In genomic region chr3L:1578391-1578948, dm6 we compare ENCODE assay signal across 1 fruit fly cellular context.
TF ChIP-seq lines count a peak whose summit lies in the region.

No protein-coding gene starts in this region.

TF ChIP-seq in whole organism, embryonic, 481 proteins besides CTCF, POLR2A, EP300 and RAD21 (continued from another document and continues in another):
- peak; percentile 30 for TF ChIP-seq CG33557 (GFP tag; optimal IDR thresholded peaks at IDR 0.05; lab: Kevin White, UChicago)
- peak; percentile 63 for TF ChIP-seq CG11504 (tag; optimal IDR thresholded peaks at IDR 0.05; lab: Kevin White, UChicago)
- peak; percentile 50 for TF ChIP-seq lmd (GFP tag; IDR thresholded peaks at IDR 0.05; lab: Robert Waterston, UW)
- TF ChIP-seq Bgb (GFP tag; IDR thresholded peaks at IDR 0.05; lab: Robert Waterston, UW; ENCODE audit: partially characterized antibody), result no peak
- TF ChIP-seq CkIIα-i1 (GFP tag; IDR thresholded peaks at IDR 0.05; lab: Robert Waterston, UW), result no peak
- 0 out of 3 replicates have a peak, but pooled peaks have one; percentile 6 for TF ChIP-seq so (GFP tag; IDR thresholded peaks at IDR 0.05; lab: Robert Waterston, UW)
- peak; percentile 44 for TF ChIP-seq Blimp-1 (GFP tag; optimal IDR thresholded peaks at IDR 0.05; lab: Kevin White, UChicago)
- TF ChIP-seq CG4617 (GFP tag; optimal IDR thresholded peaks at IDR 0.05; lab: Kevin White, UChicago; ENCODE audit: borderline replicate concordance), result no peak
- no peak for TF ChIP-seq CG11560 (tag; IDR thresholded peaks at IDR 0.05; lab: Robert Waterston, UW)
- TF ChIP-seq CG11456 (GFP tag; IDR thresholded peaks at IDR 0.05; lab: Robert Waterston, UW), result 0 out of 3 replicates have a peak, but pooled peaks have one; percentile 41
- TF ChIP-seq Trl (optimal IDR thresholded peaks at IDR 0.05; lab: Kevin White, UChicago), result no peak
- TF ChIP-seq Trl (GFP tag; optimal IDR thresholded peaks at IDR 0.05; lab: Kevin White, UChicago), result no peak
- TF ChIP-seq Oaz (GFP tag; IDR thresholded peaks at IDR 0.05; lab: Robert Waterston, UW), result no peak
- 0 out of 2 replicates have a peak, but pooled peaks have one; percentile 18 for TF ChIP-seq seq (GFP tag; IDR thresholded peaks at IDR 0.05; lab: Robert Waterston, UW)
- no peak for TF ChIP-seq Hey (tag; optimal IDR thresholded peaks at IDR 0.05; lab: Kevin White, UChicago)
- TF ChIP-seq bsh (GFP tag; optimal IDR thresholded peaks at IDR 0.05; lab: Kevin White, UChicago), result peak in 1 of 2 experiments; percentile 58
- no peak for TF ChIP-seq trh (GFP tag; optimal IDR thresholded peaks at IDR 0.05; lab: Kevin White, UChicago)
- no peak for TF ChIP-seq CG7271 (tag; optimal IDR thresholded peaks at IDR 0.05; lab: Kevin White, UChicago)
- no peak for TF ChIP-seq Atf-2 (GFP tag; optimal IDR thresholded peaks at IDR 0.05; lab: Kevin White, UChicago)
- no peak for TF ChIP-seq Gsc (GFP tag; IDR thresholded peaks at IDR 0.05; lab: Robert Waterston, UW)
- TF ChIP-seq CG14014 (GFP tag; IDR thresholded peaks at IDR 0.05; lab: Robert Waterston, UW), result peak; percentile 34; the same call in 1 of the 2 replicates
- no peak for TF ChIP-seq jing (GFP tag; optimal IDR thresholded peaks at IDR 0.05; lab: Kevin White, UChicago)
- TF ChIP-seq CG34224 (GFP tag; IDR thresholded peaks at IDR 0.05; lab: Robert Waterston, UW; ENCODE audit: partially characterized antibody), result no peak
- TF ChIP-seq CG15696 (tag; optimal IDR thresholded peaks at IDR 0.05; lab: Kevin White, UChicago), result peak; percentile 54
- peak; percentile 62; the same call in 2 of the 3 replicates for TF ChIP-seq dysf (GFP tag; IDR thresholded peaks at IDR 0.05; lab: Robert Waterston, UW)
- no peak for TF ChIP-seq CG6175 (GFP tag; IDR thresholded peaks at IDR 0.05; lab: Robert Waterston, UW)
- peak; percentile 9; the same call in 1 of the 2 replicates for TF ChIP-seq Drgx (GFP tag; IDR thresholded peaks at IDR 0.05; lab: Robert Waterston, UW)
- TF ChIP-seq Aef1 (GFP tag; IDR thresholded peaks at IDR 0.05; lab: Robert Waterston, UW), result 0 out of 3 replicates have a peak, but pooled peaks have one; percentile 33
- TF ChIP-seq Elba2 (GFP tag; optimal IDR thresholded peaks at IDR 0.05; lab: Kevin White, UChicago), result no peak
- TF ChIP-seq crol (GFP tag; IDR thresholded peaks at IDR 0.05; lab: Robert Waterston, UW), result peak; percentile 64
- TF ChIP-seq B-H2 (GFP tag; optimal IDR thresholded peaks at IDR 0.05; lab: Kevin White, UChicago), result no peak
- TF ChIP-seq bab2 (GFP tag; optimal IDR thresholded peaks at IDR 0.05; lab: Kevin White, UChicago), result peak; percentile 61
- peak; percentile 16 for TF ChIP-seq CG30403 (GFP tag; optimal IDR thresholded peaks at IDR 0.05; lab: Kevin White, UChicago)
- peak; percentile 1 for TF ChIP-seq Xbp1 (GFP tag; optimal IDR thresholded peaks at IDR 0.05; lab: Kevin White, UChicago)
- TF ChIP-seq Rx (GFP tag; IDR thresholded peaks at IDR 0.05; lab: Robert Waterston, UW), result no peak
- TF ChIP-seq CG15514 (GFP tag; optimal IDR thresholded peaks at IDR 0.05; lab: Kevin White, UChicago), result peak; percentile 20
- no peak; the same call in 1 of the 2 replicates for TF ChIP-seq ssp (GFP tag; IDR thresholded peaks at IDR 0.05; lab: Robert Waterston, UW)
- no peak for TF ChIP-seq zfh2 (GFP tag; optimal IDR thresholded peaks at IDR 0.05; lab: Kevin White, UChicago)
- no peak for TF ChIP-seq inv (GFP tag; IDR thresholded peaks at IDR 0.05; lab: Robert Waterston, UW; ENCODE audit: partially characterized antibody)
- TF ChIP-seq Fer2 (tag; optimal IDR thresholded peaks at IDR 0.05; lab: Kevin White, UChicago), result no peak
- TF ChIP-seq grn (GFP tag; optimal IDR thresholded peaks at IDR 0.05; lab: Kevin White, UChicago), result peak; percentile 23
- TF ChIP-seq Dad (GFP tag; optimal IDR thresholded peaks at IDR 0.05; lab: Kevin White, UChicago), result no peak
- TF ChIP-seq CG13287 (GFP tag; IDR thresholded peaks at IDR 0.05; lab: Robert Waterston, UW; ENCODE audit: partially characterized antibody), result no peak; the same call in 1 of the 2 replicates
- TF ChIP-seq CG18619 (GFP tag; optimal IDR thresholded peaks at IDR 0.05; lab: Kevin White, UChicago), result no peak
- TF ChIP-seq Dbx (GFP tag; IDR thresholded peaks at IDR 0.05; lab: Robert Waterston, UW), result no peak
- TF ChIP-seq CG18599 (GFP tag; optimal IDR thresholded peaks at IDR 0.05; lab: Kevin White, UChicago), result peak; percentile 57
- TF ChIP-seq stc (GFP tag; IDR thresholded peaks at IDR 0.05; lab: Robert Waterston, UW), result no peak
- TF ChIP-seq mld (GFP tag; IDR thresholded peaks at IDR 0.05; lab: Robert Waterston, UW; ENCODE audit: partially characterized antibody), result no peak
- no peak for TF ChIP-seq CG9817 (tag; optimal IDR thresholded peaks at IDR 0.05; lab: Kevin White, UChicago)
- TF ChIP-seq ro (GFP tag; IDR thresholded peaks at IDR 0.05; lab: Robert Waterston, UW), result no peak
- TF ChIP-seq Dll (GFP tag; IDR thresholded peaks at IDR 0.05; lab: Robert Waterston, UW; ENCODE audit: partially characterized antibody), result no peak
- peak; percentile 49 for TF ChIP-seq nau (GFP tag; optimal IDR thresholded peaks at IDR 0.05; lab: Kevin White, UChicago)
- no peak for TF ChIP-seq GATAe (GFP tag; conservative IDR thresholded peaks at IDR 0.05; lab: Robert Waterston, UW)
- no peak for TF ChIP-seq CG8281 (tag; optimal IDR thresholded peaks at IDR 0.05; lab: Kevin White, UChicago)
- TF ChIP-seq CG9609 (GFP tag; optimal IDR thresholded peaks at IDR 0.05; lab: Kevin White, UChicago), result no peak
- TF ChIP-seq Bteb2 (GFP tag; optimal IDR thresholded peaks at IDR 0.05; lab: Kevin White, UChicago), result no peak
- TF ChIP-seq cwo (GFP tag; optimal IDR thresholded peaks at IDR 0.05; lab: Kevin White, UChicago), result peak; percentile 29
- no peak for TF ChIP-seq CG43689 (GFP tag; IDR thresholded peaks at IDR 0.05; lab: Robert Waterston, UW)
- TF ChIP-seq gcm2 (GFP tag; optimal IDR thresholded peaks at IDR 0.05; lab: Kevin White, UChicago), result no peak
- no peak for TF ChIP-seq tup (GFP tag; optimal IDR thresholded peaks at IDR 0.05; lab: Kevin White, UChicago)
- no peak for TF ChIP-seq Adf1 (GFP tag; IDR thresholded peaks at IDR 0.05; lab: Robert Waterston, UW)
- TF ChIP-seq ase (GFP tag; IDR thresholded peaks at IDR 0.05; lab: Robert Waterston, UW), result peak; percentile 24; the same call in 1 of the 3 replicates
- peak; percentile 19 for TF ChIP-seq CG9437 (GFP tag; optimal IDR thresholded peaks at IDR 0.05; lab: Kevin White, UChicago)
- peak; percentile 31 for TF ChIP-seq CG12659 (GFP tag; optimal IDR thresholded peaks at IDR 0.05; lab: Kevin White, UChicago)
- TF ChIP-seq sima (GFP tag; optimal IDR thresholded peaks at IDR 0.05; lab: Kevin White, UChicago), result no peak
- TF ChIP-seq Nf-YC (tag; optimal IDR thresholded peaks at IDR 0.05; lab: Kevin White, UChicago), result no peak
- no peak for TF ChIP-seq gsb (GFP tag; IDR thresholded peaks at IDR 0.05; lab: Robert Waterston, UW)
- TF ChIP-seq ind (GFP tag; optimal IDR thresholded peaks at IDR 0.05; lab: Kevin White, UChicago), result peak; percentile 44
- TF ChIP-seq wdn (GFP tag; IDR thresholded peaks at IDR 0.05; lab: Robert Waterston, UW), result no peak
- TF ChIP-seq CG4707 (GFP tag; optimal IDR thresholded peaks at IDR 0.05; lab: Kevin White, UChicago), result peak; percentile 7
- TF ChIP-seq disco-r (GFP tag; optimal IDR thresholded peaks at IDR 0.05; lab: Kevin White, UChicago), result no peak
- peak; percentile 43; the same call in 1 of the 3 replicates for TF ChIP-seq ci (GFP tag; IDR thresholded peaks at IDR 0.05; lab: Robert Waterston, UW)
- no peak for TF ChIP-seq CG14860 (GFP tag; IDR thresholded peaks at IDR 0.05; lab: Robert Waterston, UW; ENCODE audit: partially characterized antibody)
- peak; percentile 34; the same call in 1 of the 2 replicates for TF ChIP-seq Ptx1 (GFP tag; IDR thresholded peaks at IDR 0.05; lab: Robert Waterston, UW)
- TF ChIP-seq sob (GFP tag; IDR thresholded peaks at IDR 0.05; lab: Robert Waterston, UW), result 0 out of 2 replicates have a peak, but pooled peaks have one; percentile 52
- no peak; the same call in 1 of the 2 replicates for TF ChIP-seq CG3847 (GFP tag; IDR thresholded peaks at IDR 0.05; lab: Robert Waterston, UW)
- TF ChIP-seq nerfin-2 (GFP tag; IDR thresholded peaks at IDR 0.05; lab: Robert Waterston, UW; ENCODE audit: partially characterized antibody), result no peak
- no peak for TF ChIP-seq chinmo (GFP tag; IDR thresholded peaks at IDR 0.05; lab: Robert Waterston, UW; ENCODE audit: partially characterized antibody)
- no peak for TF ChIP-seq fd64A (GFP tag; optimal IDR thresholded peaks at IDR 0.05; lab: Kevin White, UChicago)
- TF ChIP-seq CG7556 (GFP tag; optimal IDR thresholded peaks at IDR 0.05; lab: Kevin White, UChicago), result peak; percentile 19
- no peak for TF ChIP-seq Sry-δ (GFP tag; optimal IDR thresholded peaks at IDR 0.05; lab: Kevin White, UChicago)
- TF ChIP-seq Neu2 (GFP tag; optimal IDR thresholded peaks at IDR 0.05; lab: Kevin White, UChicago; ENCODE audit: borderline replicate concordance), result no peak
- TF ChIP-seq crc (GFP tag; optimal IDR thresholded peaks at IDR 0.05; lab: Kevin White, UChicago), result no peak
- TF ChIP-seq fd3F (GFP tag; optimal IDR thresholded peaks at IDR 0.05; lab: Kevin White, UChicago), result peak; percentile 3
- TF ChIP-seq CG8478 (optimal IDR thresholded peaks at IDR 0.05; lab: Kevin White, UChicago), result peak; percentile 66
- peak; percentile 93 for TF ChIP-seq Med (GFP tag; lab: Kevin White, UChicago)
- no peak for TF ChIP-seq CG10366 (GFP tag; IDR thresholded peaks at IDR 0.05; lab: Robert Waterston, UW)
- TF ChIP-seq CG32772 (GFP tag; IDR thresholded peaks at IDR 0.05; lab: Robert Waterston, UW), result 0 out of 2 replicates have a peak, but pooled peaks have one; percentile 5
- peak; percentile 96 for TF ChIP-seq Ets65A (GFP tag; lab: Kevin White, UChicago)
- TF ChIP-seq hkb (optimal IDR thresholded peaks at IDR 0.05; lab: Kevin White, UChicago), result no peak
- peak; percentile 33; the same call in 1 of the 2 replicates for TF ChIP-seq hkb (GFP tag; IDR thresholded peaks at IDR 0.05; lab: Robert Waterston, UW)
- no peak for TF ChIP-seq Sry-β (GFP tag; optimal IDR thresholded peaks at IDR 0.05; lab: Kevin White, UChicago)
- TF ChIP-seq CG13775 (GFP tag; optimal IDR thresholded peaks at IDR 0.05; lab: Kevin White, UChicago), result peak; percentile 8
- no peak for TF ChIP-seq Stat92E (GFP tag; optimal IDR thresholded peaks at IDR 0.05; lab: Kevin White, UChicago)
- TF ChIP-seq Lpt (GFP tag; optimal IDR thresholded peaks at IDR 0.05; lab: Kevin White, UChicago), result no peak
- no peak for TF ChIP-seq psq (GFP tag; optimal IDR thresholded peaks at IDR 0.05; lab: Kevin White, UChicago)
- TF ChIP-seq Bdp1 (GFP tag; optimal IDR thresholded peaks at IDR 0.05; lab: Kevin White, UChicago), result no peak
- TF ChIP-seq dmrt11E (tag; optimal IDR thresholded peaks at IDR 0.05; lab: Kevin White, UChicago), result no peak
- TF ChIP-seq CG7745 (tag; optimal IDR thresholded peaks at IDR 0.05; lab: Kevin White, UChicago), result no peak
- TF ChIP-seq CG10147 (GFP tag; optimal IDR thresholded peaks at IDR 0.05; lab: Kevin White, UChicago), result peak; percentile 1
- no peak for TF ChIP-seq CG13123 (GFP tag; optimal IDR thresholded peaks at IDR 0.05; lab: Kevin White, UChicago)
- TF ChIP-seq Poxn (GFP tag; IDR thresholded peaks at IDR 0.05; lab: Robert Waterston, UW), result no peak
- peak; percentile 21 for TF ChIP-seq bcd (GFP tag; optimal IDR thresholded peaks at IDR 0.05; lab: Kevin White, UChicago)
- TF ChIP-seq run (tag; optimal IDR thresholded peaks at IDR 0.05; lab: Kevin White, UChicago), result no peak
- no peak for TF ChIP-seq cato (GFP tag; optimal IDR thresholded peaks at IDR 0.05; lab: Kevin White, UChicago; ENCODE audit: borderline replicate concordance)
- peak; percentile 33 for TF ChIP-seq CG13424 (tag; optimal IDR thresholded peaks at IDR 0.05; lab: Kevin White, UChicago)
- TF ChIP-seq CG2712 (tag; optimal IDR thresholded peaks at IDR 0.05; lab: Kevin White, UChicago), result peak; percentile 43
- TF ChIP-seq CHES-1-like (GFP tag; optimal IDR thresholded peaks at IDR 0.05; lab: Kevin White, UChicago), result no peak
- no peak for TF ChIP-seq Dp (GFP tag; optimal IDR thresholded peaks at IDR 0.05; lab: Kevin White, UChicago)
- TF ChIP-seq HLH3B (GFP tag; IDR thresholded peaks at IDR 0.05; lab: Robert Waterston, UW), result peak; percentile 47; the same call in 1 of the 2 replicates
- no peak for TF ChIP-seq salm (tag; optimal IDR thresholded peaks at IDR 0.05; lab: Kevin White, UChicago)
- no peak for TF ChIP-seq lov (optimal IDR thresholded peaks at IDR 0.05; lab: Kevin White, UChicago)
- TF ChIP-seq lov (GFP tag; IDR thresholded peaks at IDR 0.05; lab: Robert Waterston, UW), result 0 out of 3 replicates have a peak, but pooled peaks have one; percentile 57
- peak; percentile 61 for TF ChIP-seq CG4424 (GFP tag; optimal IDR thresholded peaks at IDR 0.05; lab: Kevin White, UChicago)
- TF ChIP-seq Optix (GFP tag; IDR thresholded peaks at IDR 0.05; lab: Robert Waterston, UW), result no peak
- TF ChIP-seq eyg (GFP tag; optimal IDR thresholded peaks at IDR 0.05; lab: Kevin White, UChicago), result peak; percentile 29
- TF ChIP-seq CG6272 (GFP tag; IDR thresholded peaks at IDR 0.05; lab: Robert Waterston, UW), result no peak
- TF ChIP-seq slp2 (GFP tag; optimal IDR thresholded peaks at IDR 0.05; lab: Kevin White, UChicago), result no peak
- no peak for TF ChIP-seq sens-2 (GFP tag; IDR thresholded peaks at IDR 0.05; lab: Robert Waterston, UW)
- 0 out of 3 replicates have a peak, but pooled peaks have one; percentile 31 for TF ChIP-seq CG11695 (GFP tag; IDR thresholded peaks at IDR 0.05; lab: Robert Waterston, UW)
- TF ChIP-seq CG10267 (tag; optimal IDR thresholded peaks at IDR 0.05; lab: Kevin White, UChicago), result peak; percentile 7
- TF ChIP-seq exex (tag; optimal IDR thresholded peaks at IDR 0.05; lab: Kevin White, UChicago), result peak; percentile 51
- TF ChIP-seq luna (GFP tag; optimal IDR thresholded peaks at IDR 0.05; lab: Kevin White, UChicago), result no peak
- no peak for TF ChIP-seq bbx (GFP tag; IDR thresholded peaks at IDR 0.05; lab: Robert Waterston, UW; ENCODE audit: partially characterized antibody)
- TF ChIP-seq CG32767 (GFP tag; IDR thresholded peaks at IDR 0.05; lab: Robert Waterston, UW), result no peak
- TF ChIP-seq CG2889 (GFP tag; IDR thresholded peaks at IDR 0.05; lab: Robert Waterston, UW), result no peak
- no peak for TF ChIP-seq CrebB (tag; optimal IDR thresholded peaks at IDR 0.05; lab: Kevin White, UChicago)
- no peak for TF ChIP-seq H2.0 (GFP tag; IDR thresholded peaks at IDR 0.05; lab: Robert Waterston, UW)
- peak; percentile 5; the same call in 1 of the 2 replicates for TF ChIP-seq sim (GFP tag; IDR thresholded peaks at IDR 0.05; lab: Robert Waterston, UW)
- no peak for TF ChIP-seq CG12104 (GFP tag; optimal IDR thresholded peaks at IDR 0.05; lab: Kevin White, UChicago)
